Worm (Caenorhabditis elegans): ENCODE data around the gene igcm-3.

igcm-3 gene

DNA sequence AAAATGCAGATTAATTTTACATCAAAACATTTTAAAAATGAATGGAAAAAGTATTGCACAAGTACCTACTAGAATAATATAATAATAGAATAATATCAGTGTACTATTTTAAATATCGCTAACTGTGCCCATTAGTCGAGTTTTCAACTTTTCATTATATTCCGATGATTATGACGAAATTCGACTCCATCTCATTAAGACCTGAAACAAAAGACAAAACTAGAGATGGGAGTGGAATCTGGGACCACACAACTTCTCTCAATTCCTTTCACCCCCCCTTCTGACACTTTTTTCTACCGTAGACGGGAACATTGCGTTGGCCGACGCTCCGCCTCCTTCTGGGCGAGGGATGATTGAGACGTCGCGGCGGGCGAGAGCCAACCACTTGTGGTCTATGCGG lies 32.4 kb downstream of the igcm-3 start, which contains the start of gene ser-7:
Gene ser-7 (plus strand): TSS at position 301 of the 400 bp plus-strand sequence.
- no peak for TF ChIP-seq nhr-41 (GFP tag; IDR thresholded peaks at IDR 0.05)
- 0 out of 2 replicates have a peak, but pooled peaks have one; percentile 15 for TF ChIP-seq hmg-1.1 (GFP tag; IDR thresholded peaks at IDR 0.05)
- TF ChIP-seq madf-9 (GFP tag; conservative IDR thresholded peaks at IDR 0.05), result no peak
- TF ChIP-seq tag-97 (GFP tag; IDR thresholded peaks at IDR 0.05), result no peak
- TF ChIP-seq set-16 (GFP tag; IDR thresholded peaks at IDR 0.05), result peak; percentile 56; the same call in 1 of the 2 replicates

DNA sequence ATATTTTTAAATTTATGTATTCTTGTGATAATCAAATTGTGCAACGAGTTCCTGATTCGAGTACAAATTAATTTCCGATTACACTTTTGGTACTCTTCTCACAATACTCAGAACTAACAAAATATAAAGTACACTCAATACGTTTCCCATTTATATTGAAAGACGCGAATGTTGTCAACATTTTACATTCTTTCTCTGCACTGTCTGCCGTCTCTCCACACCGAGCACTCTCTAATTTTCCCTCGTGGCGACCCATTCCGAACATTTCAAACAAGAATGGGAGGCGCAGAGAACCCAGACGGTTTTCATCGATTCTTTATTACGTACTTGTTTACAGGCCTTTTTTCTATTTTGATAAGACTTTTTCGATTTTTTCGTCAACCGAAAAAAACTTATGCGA lies 37.9 kb downstream of the igcm-3 start, which contains the start of gene C09B7.2:
Gene C09B7.2 (plus strand): TSS at position 349 of the 400 bp plus-strand sequence.
- peak; percentile 68 for TF ChIP-seq mes-2 (tag; optimal IDR thresholded peaks at IDR 0.05; ENCODE audit: poor library complexity, severe bottlenecking)
- TF ChIP-seq mep-1 (tag; optimal IDR thresholded peaks at IDR 0.05), result peak; percentile 72
- peak; percentile 27 for TF ChIP-seq nhr-48 (tag; optimal IDR thresholded peaks at IDR 0.05)
- TF ChIP-seq dpl-1 (GFP tag; optimal IDR thresholded peaks at IDR 0.05), result peak; percentile 2
- TF ChIP-seq jun-1 (tag; optimal IDR thresholded peaks at IDR 0.05), result peak; percentile 41
- peak; percentile 47 for TF ChIP-seq rbr-2 (tag; optimal IDR thresholded peaks at IDR 0.05)
- peak; percentile 40 to 81 for TF ChIP-seq lsy-2 (tag; optimal IDR thresholded peaks at IDR 0.05)
- peak in 1 of 2 experiments; percentile 51 for TF ChIP-seq unc-62 (GFP tag; optimal IDR thresholded peaks at IDR 0.05 in 1 of 2)
- no peak for TF ChIP-seq unc-62 (tag; optimal IDR thresholded peaks at IDR 0.05)
- TF ChIP-seq nhr-237 (tag; optimal IDR thresholded peaks at IDR 0.05), result no peak
- TF ChIP-seq dmd-6 (GFP tag; IDR thresholded peaks at IDR 0.05), result peak; percentile 58
- no peak for TF ChIP-seq zip-2 (tag; optimal IDR thresholded peaks at IDR 0.05)
- peak; percentile 55; the same call in 1 of the 2 replicates for TF ChIP-seq ceh-20 (GFP tag; IDR thresholded peaks at IDR 0.05)
- TF ChIP-seq nhr-102 (tag; optimal IDR thresholded peaks at IDR 0.05), result peak; percentile 74
- 0 out of 2 replicates have a peak, but pooled peaks have one; percentile 10 for TF ChIP-seq nhr-42 (GFP tag; IDR thresholded peaks at IDR 0.05)
- TF ChIP-seq nhr-11 (tag; optimal IDR thresholded peaks at IDR 0.05), result peak; percentile 73
- TF ChIP-seq hlh-11 (tag; optimal IDR thresholded peaks at IDR 0.05), result peak; percentile 93
- no peak for TF ChIP-seq unc-130 (GFP tag; optimal IDR thresholded peaks at IDR 0.05)
- TF ChIP-seq ama-1 (optimal IDR thresholded peaks at IDR 0.05), result no peak
- no peak for TF ChIP-seq fos-1 (tag; optimal IDR thresholded peaks at IDR 0.05)
- peak; percentile 37 for TF ChIP-seq ztf-7 (tag; optimal IDR thresholded peaks at IDR 0.05)
- TF ChIP-seq ctbp-1 (GFP tag; IDR thresholded peaks at IDR 0.05), result 0 out of 2 replicates have a peak, but pooled peaks have one; percentile 28
- peak; percentile 91 to 98 for TF ChIP-seq mdl-1 (tag; optimal IDR thresholded peaks at IDR 0.05)
- TF ChIP-seq nhr-77 (tag; optimal IDR thresholded peaks at IDR 0.05), result peak; percentile 50
- TF ChIP-seq nhr-10 (tag; optimal IDR thresholded peaks at IDR 0.05), result no peak
- peak; percentile 91 for TF ChIP-seq hlh-30 (tag; optimal IDR thresholded peaks at IDR 0.05; ENCODE audit: insufficient read depth)
- no peak for TF ChIP-seq spr-3 (GFP tag; optimal IDR thresholded peaks at IDR 0.05)
- TF ChIP-seq aha-1 (tag), result peak; percentile 58
- TF ChIP-seq T20F7.1 (GFP tag; optimal IDR thresholded peaks at IDR 0.05), result no peak
- peak; percentile 42 for TF ChIP-seq ces-1 (GFP tag; optimal IDR thresholded peaks at IDR 0.05)
- no peak for TF ChIP-seq Y105C5A.15 (GFP tag; IDR thresholded peaks at IDR 0.05)
- peak; percentile 46 to 61 for TF ChIP-seq daf-16 (GFP tag; optimal IDR thresholded peaks at IDR 0.05)
- TF ChIP-seq daf-16 (tag; optimal IDR thresholded peaks at IDR 0.05), result peak; percentile 99
- peak; percentile 34 for TF ChIP-seq ceh-28 (tag; optimal IDR thresholded peaks at IDR 0.05)
- peak in 1 of 2 experiments; percentile 46 for TF ChIP-seq hif-1 (tag; optimal IDR thresholded peaks at IDR 0.05)
- TF ChIP-seq pha-4 (GFP tag; IDR thresholded peaks at IDR 0.05), result peak; percentile 33; the same call in 1 of the 2 replicates
- peak; percentile 80 for TF ChIP-seq pha-4 (tag; optimal IDR thresholded peaks at IDR 0.05)
- TF ChIP-seq pqm-1 (tag; optimal IDR thresholded peaks at IDR 0.05), result no peak
- TF ChIP-seq hmg-1.1 (GFP tag; IDR thresholded peaks at IDR 0.05), result peak; percentile 75
- TF ChIP-seq nhr-28 (tag; optimal IDR thresholded peaks at IDR 0.05), result peak; percentile 86
- TF ChIP-seq dve-1 (tag; optimal IDR thresholded peaks at IDR 0.05; ENCODE audit: insufficient read depth), result peak; percentile 96
- peak; percentile 20; the same call in 1 of the 2 replicates for TF ChIP-seq lin-38 (GFP tag; IDR thresholded peaks at IDR 0.05)

Measured in whole organism, L4 larva.